Fruit fly (Drosophila melanogaster) Kc167 (cell line): ENCODE data around the gene CG16984.
A peak's percentile ranks its signal among the peaks of the same experiment; 100 is the strongest.

ENCODE experiments used
- Sin3A ChIP-seq: fragments of >200 bp; optimal IDR thresholded peaks from 2 replicates; lab custom pipeline; 2018; ENCODE audit warnings: missing external identifiers
- h ChIP-seq: fragments of >200 bp; optimal IDR thresholded peaks from 3 replicates; lab custom pipeline; 2018; ENCODE audit warnings: missing external identifiers
- insv ChIP-seq: fragments of >200 bp; optimal IDR thresholded peaks from 3 replicates; lab custom pipeline; 2018; ENCODE audit warnings: missing external identifiers
- psq ChIP-seq: fragments of >200 bp; optimal IDR thresholded peaks from 2 replicates; lab custom pipeline; 2017; ENCODE audit warnings: missing external identifiers
- ttk ChIP-seq: sonication (Bioruptor generic); optimal IDR thresholded peaks from 2 replicates; lab custom pipeline; 2017; ENCODE audit warnings: missing external identifiers

dm6 chr3L:2567050-2567609 lies 28.5 kb upstream of the CG16984 start:
- no peak for TF ChIP-seq ttk
- no peak for TF ChIP-seq Sin3A
- TF ChIP-seq psq (lab: Kevin White, UChicago) = no peak
- TF ChIP-seq insv (lab: Kevin White, UChicago) = peak; percentile 62
- peak; percentile 10 for TF ChIP-seq h (lab: Kevin White, UChicago)
